Worm (Caenorhabditis elegans) whole organism, L1 larva: ENCODE results near the gene H32C10.1.

ENCODE experiments used
- C16A3.4 ChIP-seq: fragments of 150-350 bp; optimal IDR thresholded peaks from 2 replicates; lab custom pipeline; 2014; ENCODE audit warnings: missing biosample characterization, missing genetic modification characterization
- Y116A8C.19 ChIP-seq: sonication (generic microtip); optimal IDR thresholded peaks from 2 replicates; lab custom pipeline; 2016; ENCODE audit warnings: missing compliant biosample characterization, missing genetic modification characterization, borderline replicate concordance
- aha-1 ChIP-seq: fragments of 150-350 bp; optimal IDR thresholded peaks from 2 replicates; lab custom pipeline; 2014; ENCODE audit warnings: missing biosample characterization, missing genetic modification characterization
- alr-1 ChIP-seq: fragments of 200-800 bp; sonication (Bioruptor generic); optimal IDR thresholded peaks from 2 replicates; lab custom pipeline; 2018; ENCODE audit warnings: borderline replicate concordance, mild to moderate bottlenecking, missing genetic modification characterization, missing compliant biosample characterization
- ama-1 ChIP-seq: fragments of 150-350 bp; optimal IDR thresholded peaks from 2 replicates; lab custom pipeline; 2014
- blmp-1 ChIP-seq: fragments of 150-350 bp; optimal IDR thresholded peaks from 2 replicates; lab custom pipeline; 2014; ENCODE audit warnings: missing biosample characterization, missing genetic modification characterization
- ceh-63 ChIP-seq: fragments of 200-800 bp; sonication (Bioruptor generic); optimal IDR thresholded peaks from 2 replicates; lab custom pipeline; 2018; ENCODE audit warnings: mild to moderate bottlenecking, missing genetic modification characterization, missing compliant biosample characterization
- ceh-82 ChIP-seq, 3 experiments: fragments of 150-350 bp in 1 of 3; sonication (generic microtip) in 2 of 3; optimal IDR thresholded peaks; 2 replicates each; lab custom pipeline; 2014 to 2017; ENCODE audit warnings: missing biosample characterization in 3 of 3, missing genetic modification characterization in 3 of 3
- efl-1 ChIP-seq, 4 experiments: fragments of 150-350 bp; optimal IDR thresholded peaks in 3 of 4; peaks in 1 of 4; 1 replicate in 1 of 4; 2 replicates in 3 of 4; lab custom pipeline; 2014; ENCODE audit warnings: missing biosample characterization in 2 of 4, missing genetic modification characterization in 2 of 4, missing genetic modification reagents in 2 of 4
- efl-3 ChIP-seq: fragments of 200-800 bp; sonication (Bioruptor generic); optimal IDR thresholded peaks from 2 replicates; lab custom pipeline; 2018; ENCODE audit warnings: mild to moderate bottlenecking, missing genetic modification characterization, missing compliant biosample characterization
- egl-13 ChIP-seq: sonication (generic microtip); optimal IDR thresholded peaks from 2 replicates; lab custom pipeline; 2016; ENCODE audit warnings: missing genotype, missing genetic modification reagents, missing genetic modification characterization, missing compliant biosample characterization
- egl-27 ChIP-seq, 2 experiments: fragments of 150-350 bp in 1 of 2; sonication (generic microtip); optimal IDR thresholded peaks; 3 replicates each; lab custom pipeline; 2017 to 2018; ENCODE audit warnings: missing biosample characterization in 2 of 2, missing genetic modification characterization in 2 of 2, missing genetic modification reagents in 2 of 2
- ets-5 ChIP-seq: fragments of 200-800 bp; sonication (Bioruptor generic); IDR thresholded peaks from 2 replicates; pipeline ENCODE4 v1.3.6; 2022; ENCODE audit warnings: missing genetic modification characterization, missing compliant biosample characterization
- fkh-10 ChIP-seq: sonication (generic microtip); optimal IDR thresholded peaks from 2 replicates; lab custom pipeline; 2017; ENCODE audit warnings: missing biosample characterization, missing genetic modification reagents, missing genetic modification characterization
- hlh-17 ChIP-seq: fragments of 200-800 bp; sonication (Bioruptor generic); optimal IDR thresholded peaks from 2 replicates; lab custom pipeline; 2018; ENCODE audit warnings: missing genetic modification characterization, mild to moderate bottlenecking, missing compliant biosample characterization, moderate library complexity, borderline replicate concordance
- hlh-4 ChIP-seq: sonication (generic microtip); optimal IDR thresholded peaks from 2 replicates; lab custom pipeline; 2016; ENCODE audit warnings: mild to moderate bottlenecking, missing genetic modification characterization, missing compliant biosample characterization
- hpl-2 ChIP-seq: fragments of 150-350 bp; optimal IDR thresholded peaks from 2 replicates; lab custom pipeline; 2014; ENCODE audit warnings: missing biosample characterization, missing genetic modification reagents, missing genetic modification characterization
- irx-1 ChIP-seq: sonication (generic microtip); optimal IDR thresholded peaks from 2 replicates; lab custom pipeline; 2016; ENCODE audit warnings: missing genetic modification characterization, missing compliant biosample characterization
- isw-1 ChIP-seq: fragments of 200-800 bp; sonication (Bioruptor generic); IDR thresholded peaks from 2 replicates; pipeline ENCODE4 v1.3.6; 2022; ENCODE audit warnings: missing genetic modification characterization, missing compliant biosample characterization
- jun-1 ChIP-seq: fragments of 150-350 bp; optimal IDR thresholded peaks from 2 replicates; lab custom pipeline; 2014; ENCODE audit warnings: missing biosample characterization, missing genetic modification reagents, missing genetic modification characterization
- lin-15B ChIP-seq: fragments of 150-350 bp; sonication (generic microtip); optimal IDR thresholded peaks from 3 replicates; lab custom pipeline; 2014; ENCODE audit warnings: missing biosample characterization, missing genetic modification characterization
- lin-39 ChIP-seq: fragments of 150-350 bp; optimal IDR thresholded peaks from 2 replicates; lab custom pipeline; 2014; ENCODE audit warnings: missing biosample characterization, missing genetic modification reagents, missing genetic modification characterization
- mdl-1 ChIP-seq, 2 experiments: fragments of 150-350 bp; optimal IDR thresholded peaks; 2 replicates each; lab custom pipeline; 2014 to 2017; ENCODE audit warnings: missing biosample characterization in 2 of 2, missing genetic modification characterization in 2 of 2, inconsistent platforms in 1 of 2
- mef-2 ChIP-seq: fragments of 150-350 bp; optimal IDR thresholded peaks from 2 replicates; lab custom pipeline; 2014; ENCODE audit warnings: missing biosample characterization, missing genetic modification characterization
- nhr-11 ChIP-seq: fragments of 150-350 bp; optimal IDR thresholded peaks from 2 replicates; lab custom pipeline; 2014; ENCODE audit warnings: missing biosample characterization, missing genetic modification characterization
- nhr-12 ChIP-seq: sonication (generic microtip); optimal IDR thresholded peaks from 2 replicates; lab custom pipeline; 2017; ENCODE audit warnings: missing biosample characterization, missing genetic modification characterization
- nhr-19 ChIP-seq: fragments of 200-800 bp; sonication (Bioruptor generic); conservative IDR thresholded peaks from 2 replicates; pipeline ENCODE4 v1.3.6; 2022; ENCODE audit warnings: missing genetic modification characterization, missing compliant biosample characterization
- nhr-20 ChIP-seq: sonication (generic microtip); optimal IDR thresholded peaks from 2 replicates; lab custom pipeline; 2016; ENCODE audit warnings: mild to moderate bottlenecking, missing genetic modification characterization, missing compliant biosample characterization
- nhr-237 ChIP-seq: fragments of 150-350 bp; optimal IDR thresholded peaks from 2 replicates; lab custom pipeline; 2014; ENCODE audit warnings: missing biosample characterization, missing genetic modification characterization
- nhr-76 ChIP-seq: sonication (generic microtip); optimal IDR thresholded peaks from 2 replicates; lab custom pipeline; 2017; ENCODE audit warnings: missing biosample characterization, missing genetic modification characterization
- nhr-84 ChIP-seq: sonication (generic microtip); optimal IDR thresholded peaks from 2 replicates; lab custom pipeline; 2017; ENCODE audit warnings: missing biosample characterization, missing genetic modification characterization
- nhr-90 ChIP-seq: sonication (generic microtip); optimal IDR thresholded peaks from 2 replicates; lab custom pipeline; 2016; ENCODE audit warnings: mild to moderate bottlenecking, missing genetic modification characterization, missing compliant biosample characterization; ENCODE audit not compliant: poor library complexity
- pag-3 ChIP-seq: sonication (generic microtip); optimal IDR thresholded peaks from 2 replicates; lab custom pipeline; 2017; ENCODE audit warnings: missing genetic modification characterization, mild to moderate bottlenecking, missing compliant biosample characterization, antibody characterized with exemption, borderline replicate concordance; ENCODE audit not compliant: insufficient read depth
- pqm-1 ChIP-seq: sonication (generic microtip); optimal IDR thresholded peaks from 3 replicates; lab custom pipeline; 2017; ENCODE audit warnings: missing biosample characterization, missing genetic modification characterization
- rnt-1 ChIP-seq: sonication (generic microtip); optimal IDR thresholded peaks from 2 replicates; lab custom pipeline; 2016; ENCODE audit warnings: mild to moderate bottlenecking, missing genetic modification characterization, moderate library complexity, missing compliant biosample characterization
- skn-1 ChIP-seq: fragments of 150-350 bp; optimal IDR thresholded peaks from 2 replicates; lab custom pipeline; 2014; ENCODE audit warnings: missing biosample characterization, missing genetic modification characterization
- snpc-4 ChIP-seq: fragments of 150-350 bp; optimal IDR thresholded peaks from 2 replicates; lab custom pipeline; 2014; ENCODE audit warnings: missing biosample characterization, missing genetic modification characterization
- snu-23 ChIP-seq: sonication (generic microtip); optimal IDR thresholded peaks from 2 replicates; lab custom pipeline; 2016; ENCODE audit warnings: missing genetic modification characterization, missing compliant biosample characterization
- sup-37 ChIP-seq: fragments of 200-800 bp; sonication (Bioruptor generic); optimal IDR thresholded peaks from 2 replicates; lab custom pipeline; 2018; ENCODE audit warnings: mild to moderate bottlenecking, missing genetic modification characterization, missing compliant biosample characterization
- swsn-7 ChIP-seq: sonication (generic microtip); optimal IDR thresholded peaks from 2 replicates; lab custom pipeline; 2016; ENCODE audit warnings: missing genetic modification characterization, missing compliant biosample characterization
- unc-130 ChIP-seq: fragments of 150-350 bp; optimal IDR thresholded peaks from 2 replicates; lab custom pipeline; 2017; ENCODE audit warnings: missing biosample characterization, missing genetic modification characterization, inconsistent platforms
- unc-62 ChIP-seq: fragments of 150-350 bp; optimal IDR thresholded peaks from 2 replicates; lab custom pipeline; 2014; ENCODE audit warnings: missing biosample characterization, missing genetic modification reagents, missing genetic modification characterization
- vab-15 ChIP-seq: sonication (generic microtip); optimal IDR thresholded peaks from 2 replicates; lab custom pipeline; 2017; ENCODE audit warnings: missing genotype, mild to moderate bottlenecking, missing genetic modification characterization, missing compliant biosample characterization
- xbp-1 ChIP-seq: sonication (generic microtip); optimal IDR thresholded peaks from 2 replicates; lab custom pipeline; 2016; ENCODE audit warnings: missing genetic modification characterization, missing compliant biosample characterization
- zag-1 ChIP-seq: fragments of 150-350 bp; optimal IDR thresholded peaks from 2 replicates; lab custom pipeline; 2014; ENCODE audit warnings: missing biosample characterization, missing genetic modification characterization
- zip-4 ChIP-seq: fragments of 200-800 bp; sonication (Bioruptor generic); optimal IDR thresholded peaks from 2 replicates; lab custom pipeline; 2018; ENCODE audit warnings: mild to moderate bottlenecking, missing genetic modification characterization, moderate library complexity, missing compliant biosample characterization
- ztf-11 ChIP-seq, 2 experiments: sonication (generic microtip); optimal IDR thresholded peaks; 2 replicates each; lab custom pipeline; 2016 to 2017; ENCODE audit warnings: missing genetic modification characterization in 2 of 2, missing biosample characterization in 1 of 2, missing compliant biosample characterization in 1 of 2

Gene H32C10.1

ce11 chrIV:5946602-5947444 is 12.7 kb downstream of the H32C10.1 start, which contains the start of gene inx-7 (continued):
- TF ChIP-seq efl-1 (optimal IDR thresholded peaks at IDR 0.05; lab: Kevin White, UChicago) = peak; percentile 0 to 15
- peak in 1 of 2 experiments; percentile 70 for TF ChIP-seq efl-1 (GFP tag; optimal IDR thresholded peaks at IDR 0.05 in 1 of 2; lab: Kevin White, UChicago)
- peak; percentile 18 for TF ChIP-seq nhr-76 (tag; lab: Kevin White, UChicago)
- no peak for TF ChIP-seq ztf-11 (tag; optimal IDR thresholded peaks at IDR 0.05; lab: Kevin White, UChicago)
- peak; percentile 21 for TF ChIP-seq rnt-1
- TF ChIP-seq Y116A8C.19 = no peak
- peak; percentile 27 for TF ChIP-seq swsn-7 (tag; lab: Kevin White, UChicago)
- TF ChIP-seq mdl-1 (tag; optimal IDR thresholded peaks at IDR 0.05; lab: Kevin White, UChicago) = no peak

DNA sequence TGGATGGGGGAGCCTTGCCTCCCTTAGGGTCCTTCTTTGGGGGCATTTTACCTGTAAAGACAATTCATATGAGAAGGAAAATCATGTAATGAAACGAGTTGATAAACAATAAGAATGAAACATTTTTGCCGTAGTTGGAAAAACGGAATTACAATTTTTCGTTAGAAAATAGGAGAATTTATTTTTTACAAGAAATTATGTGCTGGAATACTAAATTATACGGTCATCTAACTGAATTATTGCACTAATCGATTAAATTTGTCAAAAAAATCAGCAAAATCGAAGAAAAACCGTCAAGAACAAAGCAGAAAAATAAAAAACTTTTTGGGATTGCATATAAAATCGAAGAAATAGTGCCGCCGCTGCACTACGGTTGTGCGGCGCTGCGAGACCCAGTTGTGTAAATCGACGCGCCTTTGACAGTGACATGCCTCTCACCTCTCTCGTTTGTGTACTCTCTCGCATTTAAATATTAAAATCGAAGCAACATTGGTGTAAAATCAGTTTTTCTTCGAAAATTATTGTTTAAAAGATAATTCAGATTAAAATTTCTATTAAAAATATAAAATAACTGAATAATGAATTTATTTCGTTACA is 13.5 kb downstream of the H32C10.1 start, which contains the start of gene rps-25:
rps-25 (minus strand) TSS at position 51 of the 597 bp plus-strand sequence.
- TF ChIP-seq pqm-1 (tag; lab: Kevin White, UChicago) = no peak
- TF ChIP-seq ama-1 (lab: Kevin White, UChicago) = no peak
- TF ChIP-seq egl-27 (tag; optimal IDR thresholded peaks at IDR 0.05; lab: Kevin White, UChicago) = no peak
- peak in 2 of 3 experiments; percentile 10 to 74 for TF ChIP-seq ceh-82 (tag; optimal IDR thresholded peaks at IDR 0.05; lab: Kevin White, UChicago)
- TF ChIP-seq hlh-4 = no peak
- TF ChIP-seq fkh-10 (GFP tag; lab: Kevin White, UChicago) = no peak
- TF ChIP-seq xbp-1 (tag; lab: Kevin White, UChicago) = peak; percentile 45
- no peak for TF ChIP-seq zip-4 (GFP tag; lab: Kevin White, UChicago)
- no peak for TF ChIP-seq unc-62 (GFP tag; lab: Kevin White, UChicago)
- TF ChIP-seq egl-13 (tag; lab: Kevin White, UChicago) = no peak
- TF ChIP-seq ztf-11 (tag; optimal IDR thresholded peaks at IDR 0.05; lab: Kevin White, UChicago) = no peak
- peak; percentile 75 for TF ChIP-seq skn-1 (tag; lab: Kevin White, UChicago)
- TF ChIP-seq snpc-4 = peak; percentile 12
- no peak for TF ChIP-seq ets-5 (GFP tag; lab: Robert Waterston, UW)
- peak; percentile 61 to 72 for TF ChIP-seq efl-1 (optimal IDR thresholded peaks at IDR 0.05; lab: Kevin White, UChicago)
- peak in 1 of 2 experiments; percentile 48 for TF ChIP-seq efl-1 (GFP tag; optimal IDR thresholded peaks at IDR 0.05 in 1 of 2; lab: Kevin White, UChicago)
- TF ChIP-seq hpl-2 (GFP tag; lab: Kevin White, UChicago) = peak; percentile 15
- no peak for TF ChIP-seq pag-3 (tag; lab: Kevin White, UChicago)
- TF ChIP-seq isw-1 (GFP tag; lab: Robert Waterston, UW) = peak; percentile 35; the same call in 1 of the 2 replicates
- TF ChIP-seq irx-1 (tag; lab: Kevin White, UChicago) = peak; percentile 21
- TF ChIP-seq hlh-17 (GFP tag; lab: Kevin White, UChicago) = no peak
- peak; percentile 20 for TF ChIP-seq nhr-90 (tag; lab: Kevin White, UChicago)
- no peak; the same call in 1 of the 2 replicates for TF ChIP-seq nhr-19 (GFP tag; lab: Robert Waterston, UW)
- no peak for TF ChIP-seq nhr-11 (tag; lab: Kevin White, UChicago)
- TF ChIP-seq vab-15 (tag; lab: Kevin White, UChicago) = no peak
- TF ChIP-seq sup-37 (GFP tag; lab: Kevin White, UChicago) = no peak
- TF ChIP-seq unc-130 (tag; lab: Kevin White, UChicago) = peak; percentile 59
- peak; percentile 7 for TF ChIP-seq lin-15B (tag; lab: Kevin White, UChicago)
- peak; percentile 57 for TF ChIP-seq blmp-1 (tag; lab: Kevin White, UChicago)
- TF ChIP-seq lin-39 (tag; lab: Kevin White, UChicago) = peak; percentile 33
- TF ChIP-seq alr-1 (tag; lab: Kevin White, UChicago) = no peak
- TF ChIP-seq C16A3.4 (tag; lab: Kevin White, UChicago) = peak; percentile 75
- no peak for TF ChIP-seq zag-1
- TF ChIP-seq jun-1 = no peak
- no peak for TF ChIP-seq mef-2 (tag; lab: Kevin White, UChicago)
- TF ChIP-seq swsn-7 (tag; lab: Kevin White, UChicago) = peak; percentile 53
- TF ChIP-seq aha-1 (tag; lab: Kevin White, UChicago) = no peak
- TF ChIP-seq ceh-63 (GFP tag; lab: Kevin White, UChicago) = no peak
- TF ChIP-seq efl-3 (GFP tag; lab: Kevin White, UChicago) = no peak
- peak; percentile 77 for TF ChIP-seq snu-23
- peak; percentile 45 for TF ChIP-seq nhr-20 (tag; lab: Kevin White, UChicago)
- TF ChIP-seq nhr-12 (tag; lab: Kevin White, UChicago) = no peak
- no peak for TF ChIP-seq nhr-84 (tag; lab: Kevin White, UChicago)
- TF ChIP-seq nhr-237 (tag; lab: Kevin White, UChicago) = no peak
